Worm (Caenorhabditis elegans): ENCODE measurements around the gene T05A7.1.

DNA sequence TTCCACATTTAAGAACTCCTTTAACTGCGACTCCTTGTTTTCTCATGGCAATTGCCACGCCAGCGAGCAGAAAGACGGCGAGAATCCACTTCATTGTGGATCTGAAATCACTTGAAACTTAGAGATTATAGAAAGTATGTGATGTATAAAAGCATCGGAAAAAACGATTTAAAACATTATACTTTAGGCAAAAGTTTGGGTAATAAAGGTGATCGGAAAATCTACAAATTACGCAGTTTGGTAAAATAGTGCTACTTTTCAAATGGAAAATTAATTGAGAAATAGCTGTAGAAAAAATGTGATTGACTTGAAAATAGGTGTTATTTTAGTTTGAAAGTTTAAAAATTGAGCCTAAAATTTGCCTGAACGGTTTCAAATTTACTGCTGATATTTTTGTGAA, 49.8 kb downstream of the T05A7.1 start, which contains the start of gene ttr-41:
- TF ChIP-seq F55B11.4 (tag; optimal IDR thresholded peaks at IDR 0.05; ENCODE audit: borderline replicate concordance, insufficient read depth) (no peak), F49E8.2 (tag; optimal IDR thresholded peaks at IDR 0.05; ENCODE audit: insufficient read depth) (no peak), snpc-4 (GFP tag; optimal IDR thresholded peaks at IDR 0.05) (no peak), snpc-4 (tag; optimal IDR thresholded peaks at IDR 0.05) (no peak), snpc-1.1 (tag; optimal IDR thresholded peaks at IDR 0.05; ENCODE audit: insufficient read depth) (no peak)

All from whole organism, young adult.